Worm (Caenorhabditis elegans): ENCODE data around the gene T24C12.1.

Gene T24C12.1

DNA sequence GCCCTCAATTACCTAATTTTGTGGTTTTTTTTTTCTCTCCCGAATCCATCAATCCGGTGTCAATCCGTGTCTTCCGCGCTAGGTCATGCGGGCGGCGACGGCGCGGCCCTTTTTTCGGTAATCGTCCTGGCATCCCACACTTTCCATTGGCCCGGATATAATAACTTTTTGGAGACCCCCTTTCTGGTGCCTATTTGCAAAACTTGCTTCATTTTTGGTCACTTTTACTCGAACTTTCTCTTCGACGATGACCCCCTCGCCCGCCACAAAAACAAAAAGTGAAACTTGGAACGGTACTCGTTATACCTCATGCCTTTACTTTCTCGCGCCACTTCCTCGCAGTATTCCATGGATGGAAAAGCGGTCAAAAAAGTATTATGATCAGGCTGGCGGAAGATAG is 15.2 kb downstream of the T24C12.1 start:
- TF ChIP-seq fkh-4 (tag; optimal IDR thresholded peaks at IDR 0.05; ENCODE audit: borderline replicate concordance) (no peak), blmp-1 (tag; optimal IDR thresholded peaks at IDR 0.05) (peak; percentile 91)

DNA sequence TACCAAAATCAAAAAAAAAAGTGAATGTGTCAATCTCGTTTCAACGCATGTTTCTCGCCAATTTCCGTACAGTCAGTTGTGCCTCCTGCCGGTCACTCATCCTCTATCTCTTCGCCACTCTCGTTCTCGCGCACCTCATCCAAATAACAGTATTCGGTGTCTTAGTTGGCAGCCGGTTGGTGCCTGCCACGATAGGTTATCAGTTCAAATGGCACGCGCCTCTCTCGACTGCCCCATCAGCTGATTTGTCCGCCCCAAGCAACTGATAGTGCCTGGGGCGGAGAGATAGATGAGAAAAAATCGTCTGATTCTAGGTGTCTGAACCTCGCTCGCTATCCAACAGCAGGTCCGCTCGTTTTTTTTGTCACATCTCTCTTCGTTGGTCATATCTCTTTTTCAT is 15.9 kb downstream of the T24C12.1 start:
- no peak for TF ChIP-seq ceh-90 (tag; optimal IDR thresholded peaks at IDR 0.05)
- peak in 1 of 2 experiments; percentile 83 for TF ChIP-seq mdl-1 (tag; optimal IDR thresholded peaks at IDR 0.05)
- no peak for TF ChIP-seq nhr-28 (tag; optimal IDR thresholded peaks at IDR 0.05)
- TF ChIP-seq C34B4.2 (tag; optimal IDR thresholded peaks at IDR 0.05), result no peak
- no peak for TF ChIP-seq aly-2 (tag; optimal IDR thresholded peaks at IDR 0.05)
- TF ChIP-seq mab-9 (GFP tag; IDR thresholded peaks at IDR 0.05), result no peak
- TF ChIP-seq nhr-90 (tag; optimal IDR thresholded peaks at IDR 0.05; ENCODE audit: poor library complexity), result peak; percentile 67
- peak; percentile 54 for TF ChIP-seq elt-2 (tag; optimal IDR thresholded peaks at IDR 0.05)
- TF ChIP-seq nhr-71 (tag; optimal IDR thresholded peaks at IDR 0.05), result peak; percentile 76
- TF ChIP-seq lin-35 (GFP tag; optimal IDR thresholded peaks at IDR 0.05), result peak in 1 of 2 experiments; percentile 72
- TF ChIP-seq efl-3 (GFP tag; optimal IDR thresholded peaks at IDR 0.05), result no peak
- TF ChIP-seq grh-1 (GFP tag; IDR thresholded peaks at IDR 0.05), result 0 out of 2 replicates have a peak, but pooled peaks have one; percentile 43
- TF ChIP-seq nhr-77 (tag; optimal IDR thresholded peaks at IDR 0.05), result no peak
- TF ChIP-seq irx-1 (tag; optimal IDR thresholded peaks at IDR 0.05), result no peak
- TF ChIP-seq alr-1 (tag; optimal IDR thresholded peaks at IDR 0.05; ENCODE audit: borderline replicate concordance), result no peak
- TF ChIP-seq unc-62 (GFP tag; optimal IDR thresholded peaks at IDR 0.05), result no peak
- TF ChIP-seq ceh-82 (tag; optimal IDR thresholded peaks at IDR 0.05), result no peak
- TF ChIP-seq nhr-20 (tag; optimal IDR thresholded peaks at IDR 0.05), result peak; percentile 71
- peak; percentile 1 for TF ChIP-seq mep-1 (tag; optimal IDR thresholded peaks at IDR 0.05)
- no peak for TF ChIP-seq aha-1 (tag; optimal IDR thresholded peaks at IDR 0.05)
- no peak for TF ChIP-seq tlp-1 (tag; optimal IDR thresholded peaks at IDR 0.05)
- no peak for TF ChIP-seq nhr-11 (tag; optimal IDR thresholded peaks at IDR 0.05)
- no peak; the same call in 1 of the 2 replicates for TF ChIP-seq nhr-19 (GFP tag; conservative IDR thresholded peaks at IDR 0.05)
- peak; percentile 89 for TF ChIP-seq lin-14 (GFP tag; optimal IDR thresholded peaks at IDR 0.05)
- peak; percentile 55 for TF ChIP-seq unc-130 (tag; optimal IDR thresholded peaks at IDR 0.05)
- no peak for TF ChIP-seq nhr-76 (tag; optimal IDR thresholded peaks at IDR 0.05)
- TF ChIP-seq ces-1 (GFP tag; optimal IDR thresholded peaks at IDR 0.05), result no peak
- TF ChIP-seq unc-86 (tag; optimal IDR thresholded peaks at IDR 0.05), result no peak
- TF ChIP-seq hlh-4 (tag; optimal IDR thresholded peaks at IDR 0.05), result no peak
- peak in 1 of 2 experiments; percentile 58 for TF ChIP-seq egl-27 (tag; optimal IDR thresholded peaks at IDR 0.05)
- TF ChIP-seq dpl-1 (GFP tag; optimal IDR thresholded peaks at IDR 0.05), result peak in 1 of 3 experiments; percentile 11
- TF ChIP-seq unc-98 (GFP tag; IDR thresholded peaks at IDR 0.05), result no peak
- no peak for TF ChIP-seq efl-1 (optimal IDR thresholded peaks at IDR 0.05)
- no peak for TF ChIP-seq efl-1 (GFP tag; optimal IDR thresholded peaks at IDR 0.05 in 1 of 2)
- no peak for TF ChIP-seq lir-3 (tag; optimal IDR thresholded peaks at IDR 0.05; ENCODE audit: poor library complexity)
- peak; percentile 68 for TF ChIP-seq skn-1 (tag; optimal IDR thresholded peaks at IDR 0.05)
- no peak for TF ChIP-seq ztf-4 (tag; optimal IDR thresholded peaks at IDR 0.05)
- TF ChIP-seq nhr-12 (tag; optimal IDR thresholded peaks at IDR 0.05), result no peak
- TF ChIP-seq ceh-63 (GFP tag; optimal IDR thresholded peaks at IDR 0.05), result no peak
- TF ChIP-seq fos-1 (tag; optimal IDR thresholded peaks at IDR 0.05), result no peak
- no peak for TF ChIP-seq Y116A8C.19 (tag; optimal IDR thresholded peaks at IDR 0.05; ENCODE audit: borderline replicate concordance)
- TF ChIP-seq lin-15B (tag; optimal IDR thresholded peaks at IDR 0.05), result no peak
- no peak for TF ChIP-seq lin-39 (tag; optimal IDR thresholded peaks at IDR 0.05)
- TF ChIP-seq pax-3 (tag; optimal IDR thresholded peaks at IDR 0.05), result no peak
- TF ChIP-seq vab-15 (tag; optimal IDR thresholded peaks at IDR 0.05), result no peak
- peak; percentile 48 for TF ChIP-seq nhr-47 (tag; optimal IDR thresholded peaks at IDR 0.05)
- TF ChIP-seq nhr-85 (tag), result peak; percentile 93
- no peak for TF ChIP-seq egl-13 (tag; optimal IDR thresholded peaks at IDR 0.05)
- peak; percentile 17 for TF ChIP-seq lin-13 (GFP tag; optimal IDR thresholded peaks at IDR 0.05)
- peak; percentile 68 for TF ChIP-seq snu-23 (GFP tag; optimal IDR thresholded peaks at IDR 0.05)

Measured in whole organism, L1 larva.